Fruit fly (Drosophila melanogaster) whole organism, prepupa: ENCODE results near the gene CG14963.

Source experiments
- CG10631 ChIP-seq: fragments of 200-800 bp; sonication (Bioruptor generic); optimal IDR thresholded peaks from 2 replicates; lab custom pipeline; 2016; ENCODE audit warnings: missing biosample characterization, missing genetic modification characterization
- CG10669 ChIP-seq: fragments of 200-800 bp; sonication (Bioruptor generic); optimal IDR thresholded peaks from 3 replicates; lab custom pipeline; 2018; ENCODE audit warnings: missing biosample characterization, mild to moderate bottlenecking, missing genetic modification characterization, moderate library complexity
- CG11294 ChIP-seq: fragments of 200-800 bp; sonication (Bioruptor generic); IDR thresholded peaks from 2 replicates; pipeline ENCODE4 v1.3.6; 2022; ENCODE audit warnings: missing biosample characterization, missing genetic modification characterization
- CG11762 ChIP-seq: fragments of 200-800 bp; sonication (Bioruptor generic); optimal IDR thresholded peaks from 3 replicates; lab custom pipeline; 2016; ENCODE audit warnings: missing biosample characterization, missing genetic modification characterization; ENCODE audit not compliant: insufficient read depth
- CG3032 ChIP-seq: fragments of 200-800 bp; optimal IDR thresholded peaks from 2 replicates; lab custom pipeline; 2019; ENCODE audit warnings: missing biosample characterization, mild to moderate bottlenecking, missing genetic modification characterization, moderate library complexity
- CG32006 ChIP-seq: fragments of 200-800 bp; sonication (Bioruptor generic); optimal IDR thresholded peaks from 3 replicates; lab custom pipeline; 2017; ENCODE audit warnings: missing biosample characterization, mild to moderate bottlenecking, missing genetic modification characterization
- CG3919 ChIP-seq: fragments of 200-800 bp; sonication (Bioruptor generic); optimal IDR thresholded peaks from 3 replicates; lab custom pipeline; 2016; ENCODE audit warnings: missing biosample characterization, missing genetic modification characterization
- CG4318 ChIP-seq: fragments of 200-800 bp; sonication (Bioruptor generic); optimal IDR thresholded peaks from 3 replicates; lab custom pipeline; 2017; ENCODE audit warnings: missing biosample characterization, mild to moderate bottlenecking, missing genetic modification characterization
- CG6276 ChIP-seq: fragments of 200-800 bp; sonication (Bioruptor generic); optimal IDR thresholded peaks from 2 replicates; lab custom pipeline; 2017; ENCODE audit warnings: missing biosample characterization, mild to moderate bottlenecking, missing genetic modification characterization
- CG6792 ChIP-seq: fragments of 200-800 bp; sonication (Bioruptor generic); optimal IDR thresholded peaks from 3 replicates; lab custom pipeline; 2016; ENCODE audit warnings: missing biosample characterization, missing genetic modification characterization
- CG6808 ChIP-seq: fragments of 200-800 bp; sonication (Bioruptor generic); optimal IDR thresholded peaks from 3 replicates; lab custom pipeline; 2017; ENCODE audit warnings: missing biosample characterization, missing genetic modification characterization, mild to moderate bottlenecking, moderate library complexity, missing genetic modification reagents
- CG6854 ChIP-seq: fragments of 200-800 bp; sonication (Bioruptor generic); optimal IDR thresholded peaks from 2 replicates; lab custom pipeline; 2017; ENCODE audit warnings: missing biosample characterization, mild to moderate bottlenecking, missing genetic modification characterization
- CG7368 ChIP-seq: fragments of 200-800 bp; sonication (Bioruptor generic); optimal IDR thresholded peaks from 3 replicates; lab custom pipeline; 2016; ENCODE audit warnings: missing biosample characterization, missing genetic modification characterization
- CG8319 ChIP-seq: fragments of 200-800 bp; sonication (Bioruptor generic); optimal IDR thresholded peaks from 3 replicates; lab custom pipeline; 2016; ENCODE audit warnings: missing biosample characterization, missing genetic modification characterization
- CG8632 ChIP-seq: fragments of 200-800 bp; sonication (Bioruptor generic); optimal IDR thresholded peaks from 3 replicates; lab custom pipeline; 2016; ENCODE audit warnings: missing biosample characterization, missing genetic modification characterization
- CG9139 ChIP-seq: fragments of 200-800 bp; sonication (Bioruptor generic); optimal IDR thresholded peaks from 3 replicates; lab custom pipeline; 2017; ENCODE audit warnings: missing biosample characterization, mild to moderate bottlenecking, missing genetic modification characterization
- Eip75B ChIP-seq: fragments of 200-800 bp; sonication (Bioruptor generic); optimal IDR thresholded peaks from 3 replicates; lab custom pipeline; 2016; ENCODE audit warnings: missing biosample characterization, missing genetic modification characterization
- Eip93F ChIP-seq: fragments of 200-800 bp; sonication (Bioruptor generic); optimal IDR thresholded peaks from 2 replicates; lab custom pipeline; 2016; ENCODE audit warnings: missing biosample characterization, mild to moderate bottlenecking, missing genetic modification characterization
- Ets21C ChIP-seq: fragments of 200-800 bp; sonication (Bioruptor generic); optimal IDR thresholded peaks from 3 replicates; lab custom pipeline; 2016; ENCODE audit warnings: missing biosample characterization, missing genetic modification characterization
- Gug ChIP-seq: fragments of 200-800 bp; sonication (Bioruptor generic); IDR thresholded peaks from 2 replicates; pipeline ENCODE4 v1.3.6; 2022; ENCODE audit warnings: missing biosample characterization, missing genetic modification characterization
- Hr38 ChIP-seq: sonication (Bioruptor generic); optimal IDR thresholded peaks from 2 replicates; lab custom pipeline; 2016; ENCODE audit warnings: missing biosample characterization, missing genetic modification characterization
- Hr4 ChIP-seq: fragments of 200-800 bp; sonication (Bioruptor generic); optimal IDR thresholded peaks from 3 replicates; lab custom pipeline; 2016; ENCODE audit warnings: missing biosample characterization, missing genetic modification characterization
- Lpt ChIP-seq: fragments of 200-800 bp; sonication (Bioruptor generic); optimal IDR thresholded peaks from 3 replicates; lab custom pipeline; 2016; ENCODE audit warnings: missing biosample characterization, missing genetic modification characterization
- Met ChIP-seq: fragments of 200-800 bp; sonication (Bioruptor generic); optimal IDR thresholded peaks from 3 replicates; lab custom pipeline; 2016; ENCODE audit warnings: missing biosample characterization, missing genetic modification characterization
- Sox102F ChIP-seq: fragments of 200-800 bp; sonication (Bioruptor generic); optimal IDR thresholded peaks from 2 replicates; lab custom pipeline; 2016; ENCODE audit warnings: missing biosample characterization, mild to moderate bottlenecking, missing genetic modification characterization
- Sox14 ChIP-seq: fragments of 200-800 bp; sonication (Bioruptor generic); optimal IDR thresholded peaks from 3 replicates; lab custom pipeline; 2016; ENCODE audit warnings: missing biosample characterization, missing genetic modification characterization
- Sox15 ChIP-seq: fragments of 200-800 bp; sonication (Bioruptor generic); optimal IDR thresholded peaks from 3 replicates; lab custom pipeline; 2016; ENCODE audit warnings: missing biosample characterization, missing genetic modification characterization
- achi ChIP-seq: fragments of 200-800 bp; sonication (Bioruptor generic); optimal IDR thresholded peaks from 3 replicates; lab custom pipeline; 2016; ENCODE audit warnings: missing biosample characterization, missing genetic modification characterization
- acj6 ChIP-seq: fragments of 200-800 bp; sonication (Bioruptor generic); optimal IDR thresholded peaks from 3 replicates; lab custom pipeline; 2016; ENCODE audit warnings: missing biosample characterization, missing genetic modification characterization
- cyc ChIP-seq: fragments of 200-800 bp; sonication (Bioruptor generic); optimal IDR thresholded peaks from 3 replicates; lab custom pipeline; 2016; ENCODE audit warnings: missing biosample characterization, missing genetic modification characterization
- dsx ChIP-seq: fragments of 200-800 bp; optimal IDR thresholded peaks from 3 replicates; lab custom pipeline; 2019; ENCODE audit warnings: missing biosample characterization, mild to moderate bottlenecking, missing genetic modification characterization, moderate library complexity; ENCODE audit not compliant: poor library complexity, severe bottlenecking
- eg ChIP-seq: fragments of 200-800 bp; sonication (Bioruptor generic); IDR thresholded peaks from 3 replicates; pipeline ENCODE4 v1.3.6; 2022; ENCODE audit warnings: missing biosample characterization, missing genetic modification characterization
- esn ChIP-seq: fragments of 200-800 bp; sonication (Bioruptor generic); optimal IDR thresholded peaks from 2 replicates; lab custom pipeline; 2016; ENCODE audit warnings: missing biosample characterization, mild to moderate bottlenecking, missing genetic modification characterization, moderate library complexity
- fd85E ChIP-seq: fragments of 200-800 bp; sonication (Bioruptor generic); optimal IDR thresholded peaks from 3 replicates; lab custom pipeline; 2016; ENCODE audit warnings: missing biosample characterization, missing genetic modification characterization
- fkh ChIP-seq: fragments of 200-800 bp; sonication (Bioruptor generic); optimal IDR thresholded peaks from 3 replicates; lab custom pipeline; 2017; ENCODE audit warnings: missing biosample characterization, mild to moderate bottlenecking, missing genetic modification characterization, moderate library complexity
- lz ChIP-seq: fragments of 200-800 bp; sonication (Bioruptor generic); optimal IDR thresholded peaks from 3 replicates; lab custom pipeline; 2016; ENCODE audit warnings: missing biosample characterization, missing genetic modification characterization
- net ChIP-seq: fragments of 200-800 bp; sonication (Bioruptor generic); optimal IDR thresholded peaks from 3 replicates; lab custom pipeline; 2016; ENCODE audit warnings: missing biosample characterization, missing genetic modification characterization
- pdm3 ChIP-seq: fragments of 200-800 bp; sonication (Bioruptor generic); optimal IDR thresholded peaks from 3 replicates; lab custom pipeline; 2016; ENCODE audit warnings: missing biosample characterization, missing genetic modification characterization
- salr ChIP-seq, 2 experiments: fragments of 200-800 bp; sonication (Bioruptor generic); optimal IDR thresholded peaks; 3 replicates each; lab custom pipeline; 2016 to 2018; ENCODE audit warnings: missing biosample characterization in 2 of 2, missing genetic modification characterization in 2 of 2, mild to moderate bottlenecking in 1 of 2
- svp ChIP-seq: fragments of 200-800 bp; sonication (Bioruptor generic); peaks from one replicate; lab custom pipeline; 2016; ENCODE audit warnings: missing biosample characterization, missing genetic modification characterization
- vri ChIP-seq: fragments of 200-800 bp; sonication (Bioruptor generic); optimal IDR thresholded peaks from 3 replicates; lab custom pipeline; 2016; ENCODE audit warnings: missing biosample characterization, mild to moderate bottlenecking, missing genetic modification characterization

The CG14963 gene

DNA sequence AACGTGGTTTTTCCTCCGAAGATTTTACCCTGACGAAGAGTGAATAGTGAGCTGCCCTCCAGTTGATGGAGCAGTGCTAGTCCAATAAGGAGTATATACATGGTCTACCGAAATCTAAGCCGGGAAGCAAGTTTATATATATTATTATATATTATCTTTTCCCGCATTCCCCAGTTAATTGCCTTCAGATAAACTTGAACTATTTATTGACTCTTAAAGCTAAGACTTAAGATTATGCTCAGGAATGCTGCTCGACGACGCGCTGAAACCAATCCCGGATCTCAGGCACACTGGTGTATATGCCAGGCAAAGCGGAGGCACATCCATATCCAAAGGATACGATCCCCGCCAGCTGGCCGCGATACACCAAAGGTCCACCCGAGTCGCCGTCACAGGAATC is 33.0 kb upstream of the CG14963 start, which contains the start of gene CG32277 (continued):
- TF ChIP-seq CG7368 = no peak

DNA sequence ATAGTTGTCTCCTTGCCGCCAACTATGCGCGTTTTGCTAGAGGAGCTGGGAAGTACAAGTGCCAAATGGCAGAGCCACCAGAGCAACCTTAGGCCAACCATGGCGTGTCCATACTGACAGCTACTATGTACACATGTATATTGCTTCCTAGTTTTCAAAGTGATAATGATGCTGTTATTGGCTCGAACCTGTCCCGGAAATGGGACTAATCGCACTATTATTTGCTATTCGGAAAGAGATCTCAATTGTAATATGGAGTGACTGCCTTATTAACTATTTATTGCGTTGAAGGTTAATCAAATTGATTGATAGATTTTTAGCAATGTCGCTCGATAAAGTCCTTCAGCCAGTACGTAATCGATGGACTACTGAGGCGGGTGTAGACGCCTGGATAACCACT is 32.0 kb upstream of the CG14963 start, which contains the start of gene CG33159:
Gene CG33159 (minus strand): TSS at position 101 of the 400 bp plus-strand sequence.
- TF ChIP-seq CG11762 (GFP tag; lab: Kevin White, UChicago) (no peak), Ets21C (no peak), cyc (no peak), acj6 (GFP tag; lab: Kevin White, UChicago) (no peak), CG3032 (no peak), CG3919 (GFP tag; lab: Kevin White, UChicago) (no peak), dsx (GFP tag; lab: Kevin White, UChicago) (no peak), Sox102F (GFP tag; lab: Kevin White, UChicago) (no peak), CG11294 (GFP tag; lab: Robert Waterston, UW) (no peak), CG6276 (GFP tag; lab: Kevin White, UChicago) (no peak), esn (no peak), CG6854 (GFP tag; lab: Kevin White, UChicago) (no peak), Gug (GFP tag; lab: Robert Waterston, UW) (no peak)

DNA sequence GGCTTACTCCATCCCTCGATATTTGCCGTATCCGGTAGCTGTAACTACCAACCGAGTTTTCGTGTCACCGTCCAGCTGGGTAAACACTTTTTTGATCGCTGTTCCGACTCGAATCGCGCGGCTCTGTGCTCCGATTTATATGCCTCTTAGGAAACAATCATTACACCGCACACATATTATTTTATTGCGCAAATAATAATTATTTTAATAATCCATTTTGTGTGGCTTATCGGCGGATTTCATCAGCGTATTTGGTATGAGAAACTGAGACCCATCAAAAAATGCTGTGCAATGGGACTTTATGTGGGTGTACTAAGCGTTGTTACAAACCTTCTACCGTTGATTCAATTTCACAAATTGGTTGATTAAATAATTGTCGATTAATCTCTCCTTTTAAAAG is 30.7 kb upstream of the CG14963 start, which contains the start of gene CG32271:
Gene CG32271 (minus strand): TSS at position 101 of the 400 bp plus-strand sequence.
- TF ChIP-seq Hr4 (GFP tag; lab: Kevin White, UChicago) (no peak), CG8319 (no peak), Ets21C (no peak), CG6792 (GFP tag; lab: Kevin White, UChicago) (no peak), CG3919 (GFP tag; lab: Kevin White, UChicago) (no peak), pdm3 (GFP tag; lab: Kevin White, UChicago) (no peak), Lpt (no peak), CG11762 (GFP tag; lab: Kevin White, UChicago) (no peak), cyc (no peak), CG10669 (GFP tag; lab: Kevin White, UChicago) (no peak), CG32006 (GFP tag; lab: Kevin White, UChicago) (no peak), Sox15 (no peak), vri (GFP tag; lab: Kevin White, UChicago) (no peak), salr (GFP tag; optimal IDR thresholded peaks at IDR 0.05; lab: Kevin White, UChicago) (no peak), CG9139 (GFP tag; lab: Kevin White, UChicago) (no peak)

DNA sequence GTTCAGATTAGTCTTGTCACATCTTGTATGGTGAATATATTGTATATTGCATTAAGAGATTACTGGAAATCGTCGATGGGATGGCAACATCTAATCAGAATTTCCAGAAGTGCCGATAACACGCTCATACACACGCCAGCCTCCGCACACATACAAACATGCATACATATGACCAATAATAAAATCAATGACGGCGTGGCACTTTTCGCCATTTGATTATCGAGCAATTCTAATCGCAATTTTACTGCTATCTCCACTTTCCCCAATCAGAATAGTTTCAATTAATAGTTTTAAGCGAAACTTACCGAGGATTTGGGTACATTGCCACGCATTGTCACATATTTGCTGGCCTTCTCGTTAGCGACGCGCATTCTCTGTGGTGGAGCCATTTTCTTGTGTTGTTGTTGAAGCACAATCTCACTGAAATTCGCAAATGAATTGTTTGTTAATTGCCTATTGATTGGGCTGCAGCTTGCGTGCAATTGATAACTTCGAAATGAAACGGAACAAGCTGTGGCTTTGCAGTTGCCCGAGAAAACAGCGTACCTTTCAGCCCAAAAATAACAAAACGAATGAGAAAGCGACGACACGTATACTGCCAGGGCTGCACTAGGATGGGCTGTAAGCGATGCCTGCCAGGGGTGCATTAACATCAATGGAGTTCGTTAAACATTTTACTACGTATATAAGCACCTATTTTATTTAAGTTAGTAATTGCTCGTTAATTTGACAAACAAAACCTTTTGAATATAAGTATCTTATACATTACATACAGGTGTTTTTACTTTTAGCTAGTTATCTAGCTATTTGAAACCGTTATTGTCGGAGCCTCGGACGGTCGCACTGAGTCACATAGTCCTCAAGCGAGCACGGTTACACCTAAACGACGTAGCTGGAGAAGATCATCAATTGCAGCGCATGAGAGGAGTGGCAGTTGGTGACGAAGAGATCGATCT is 26.4 kb upstream of the CG14963 start, which contains the start of the genes CG32276 and gry:
Gene CG32276 (minus strand): TSS at position 601 of the 956 bp plus-strand sequence.
Gene gry (plus strand): TSS at position 644 of the 956 bp plus-strand sequence.
- TF ChIP-seq CG6276 (GFP tag; lab: Kevin White, UChicago) (no peak), CG6808 (GFP tag; lab: Kevin White, UChicago) (no peak), lz (GFP tag; lab: Kevin White, UChicago) (peak; percentile 85), svp (peak; percentile 86), CG3919 (GFP tag; lab: Kevin White, UChicago) (peak; percentile 84), CG4318 (GFP tag; lab: Kevin White, UChicago) (no peak), vri (GFP tag; lab: Kevin White, UChicago) (no peak), salr (GFP tag; optimal IDR thresholded peaks at IDR 0.05; lab: Kevin White, UChicago) (no peak), CG7368 (no peak), eg (GFP tag; lab: Robert Waterston, UW) (peak; percentile 72), Eip93F (peak; percentile 78), Sox14 (GFP tag; lab: Kevin White, UChicago) (no peak), pdm3 (GFP tag; lab: Kevin White, UChicago) (no peak), Hr38 (GFP tag; lab: Kevin White, UChicago) (peak; percentile 0), achi (peak; percentile 60), CG10631 (GFP tag; lab: Kevin White, UChicago) (no peak), CG10669 (GFP tag; lab: Kevin White, UChicago) (no peak), Sox102F (GFP tag; lab: Kevin White, UChicago) (peak; percentile 75), fd85E (GFP tag; lab: Kevin White, UChicago) (peak; percentile 3), CG8319 (peak; percentile 57), CG11294 (GFP tag; lab: Robert Waterston, UW) (peak; percentile 22; the same call in 1 of the 2 replicates), CG6854 (GFP tag; lab: Kevin White, UChicago) (peak; percentile 71), CG8632 (GFP tag; lab: Kevin White, UChicago) (no peak), Eip75B (GFP tag; lab: Kevin White, UChicago) (no peak), Sox15 (peak; percentile 51), Ets21C (peak; percentile 77), fkh (GFP tag; lab: Kevin White, UChicago) (peak; percentile 20), net (GFP tag; lab: Kevin White, UChicago) (no peak), acj6 (GFP tag; lab: Kevin White, UChicago) (peak; percentile 73), Met (GFP tag; lab: Kevin White, UChicago) (no peak), esn (peak; percentile 77)
